Worm (Caenorhabditis elegans) whole organism, L3 larva: ENCODE measurements around the gene F16B4.4.

Experiments used
- daf-12 ChIP-seq: fragments of 150-350 bp; optimal IDR thresholded peaks from 2 replicates; lab custom pipeline; 2014; ENCODE audit warnings: missing biosample characterization, missing genetic modification reagents, missing genetic modification characterization
- fos-1 ChIP-seq: fragments of 150-350 bp; optimal IDR thresholded peaks from 2 replicates; lab custom pipeline; 2014; ENCODE audit warnings: missing biosample characterization, missing genetic modification characterization

ce11 chrV:1620537-1620936 lies 26.7 kb downstream of the F16B4.4 start:
- no peak for TF ChIP-seq fos-1 (tag; lab: Kevin White, UChicago)
- TF ChIP-seq daf-12 = no peak
